Worm (Caenorhabditis elegans): Measurements from ENCODE around the gene srh-264.

Gene srh-264

ce11 chrV:15394906-15395305 lies 19.0 kb upstream of the srh-264 start, which contains the start of gene T06E6.1:
Gene T06E6.1, minus strand, starts transcription at chrV:15394961.
- TF ChIP-seq cnd-1 (tag; optimal IDR thresholded peaks at IDR 0.05) (no peak), ceh-43 (GFP tag; optimal IDR thresholded peaks at IDR 0.05) (no peak), M03D4.4 (tag; optimal IDR thresholded peaks at IDR 0.05) (no peak), ham-2 (GFP tag; optimal IDR thresholded peaks at IDR 0.05) (no peak)

ce11 chrV:15395347-15395746 lies 18.6 kb upstream of the srh-264 start, which contains the start of gene cyb-3:
Gene cyb-3, plus strand, starts transcription at chrV:15395696.
- TF ChIP-seq drap-1 (GFP tag; optimal IDR thresholded peaks at IDR 0.05) (no peak), lsy-2 (tag; optimal IDR thresholded peaks at IDR 0.05) (peak; percentile 57)

DNA sequence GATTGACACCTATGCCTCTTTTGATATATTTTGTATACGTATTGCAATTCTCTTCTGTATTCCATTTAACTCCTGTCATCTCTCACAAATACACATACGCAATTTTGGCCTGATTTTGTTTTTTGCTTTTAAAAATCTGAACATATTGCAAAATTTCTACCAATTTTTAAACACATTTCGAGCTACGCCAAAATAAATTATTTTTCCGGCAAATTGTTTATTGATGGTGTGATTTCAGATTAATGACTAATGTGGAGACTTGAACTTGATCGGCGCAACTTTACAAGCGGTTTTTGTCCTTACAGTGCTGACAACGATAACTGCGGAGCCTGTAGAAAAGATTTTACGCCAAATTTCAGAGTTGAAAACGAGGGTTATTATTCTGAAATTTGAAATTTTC lies 16.8 kb upstream of the srh-264 start:
- TF ChIP-seq unc-62 (GFP tag; optimal IDR thresholded peaks at IDR 0.05) = no peak
- no peak for TF ChIP-seq ceh-83 (GFP tag; optimal IDR thresholded peaks at IDR 0.05)
- TF ChIP-seq unc-120 (tag; optimal IDR thresholded peaks at IDR 0.05; ENCODE audit: poor library complexity, severe bottlenecking) = no peak
- no peak for TF ChIP-seq elt-1 (tag; optimal IDR thresholded peaks at IDR 0.05; ENCODE audit: borderline replicate concordance, insufficient read depth)
- no peak for TF ChIP-seq ztf-11 (tag; optimal IDR thresholded peaks at IDR 0.05)
- TF ChIP-seq flh-1 (GFP tag; optimal IDR thresholded peaks at IDR 0.05) = no peak
- TF ChIP-seq nhr-28 (tag; optimal IDR thresholded peaks at IDR 0.05) = no peak
- no peak for TF ChIP-seq blmp-1 (tag; optimal IDR thresholded peaks at IDR 0.05)
- no peak for TF ChIP-seq mab-5 (tag; optimal IDR thresholded peaks at IDR 0.05)
- TF ChIP-seq lin-32 (GFP tag; optimal IDR thresholded peaks at IDR 0.05) = no peak

DNA sequence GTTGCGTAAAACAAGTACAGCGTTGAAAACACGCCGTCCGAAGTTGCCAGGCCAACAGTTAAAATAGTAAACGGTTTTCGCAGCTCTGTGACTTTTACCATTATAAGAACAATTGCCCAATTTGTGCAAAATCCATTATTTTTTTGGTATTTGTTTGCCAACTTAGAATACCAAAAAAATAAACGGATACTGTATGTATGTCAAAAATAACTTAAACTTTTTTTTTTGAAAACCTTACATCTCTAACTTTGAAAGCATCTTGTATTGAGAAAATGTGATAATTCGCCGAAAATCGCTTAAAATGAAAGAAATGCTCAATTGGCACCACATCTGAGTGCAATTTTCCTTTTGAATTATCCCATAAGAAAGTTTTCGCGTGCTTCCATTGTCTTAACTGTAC lies 15.2 kb upstream of the srh-264 start, which contains the start of gene fbxa-199:
TSS of gene fbxa-199 (minus strand) at position 101 of the 400 bp plus-strand sequence.
- TF ChIP-seq M03D4.4 (tag; optimal IDR thresholded peaks at IDR 0.05) = no peak
- no peak for TF ChIP-seq mab-5 (tag; optimal IDR thresholded peaks at IDR 0.05)
- TF ChIP-seq mls-2 (tag; optimal IDR thresholded peaks at IDR 0.05) = no peak
- no peak for TF ChIP-seq sem-2 (GFP tag; optimal IDR thresholded peaks at IDR 0.05)
- no peak for TF ChIP-seq nhr-76 (tag; optimal IDR thresholded peaks at IDR 0.05)

- no peak for TF ChIP-seq nhr-76 (tag; optimal IDR thresholded peaks at IDR 0.05)
- TF ChIP-seq tbx-8 (GFP tag; optimal IDR thresholded peaks at IDR 0.05) = no peak
- TF ChIP-seq ces-1 (GFP tag; optimal IDR thresholded peaks at IDR 0.05) = no peak
These were observed 14.1 kb upstream of the srh-264 start, which contains the start of the genes T06E6.15 and sri-7 for ce11 chrV:15399691-15400377. Gene T06E6.15, minus strand, starts transcription at chrV:15399791. Gene sri-7, plus strand, starts transcription at chrV:15400327.

DNA sequence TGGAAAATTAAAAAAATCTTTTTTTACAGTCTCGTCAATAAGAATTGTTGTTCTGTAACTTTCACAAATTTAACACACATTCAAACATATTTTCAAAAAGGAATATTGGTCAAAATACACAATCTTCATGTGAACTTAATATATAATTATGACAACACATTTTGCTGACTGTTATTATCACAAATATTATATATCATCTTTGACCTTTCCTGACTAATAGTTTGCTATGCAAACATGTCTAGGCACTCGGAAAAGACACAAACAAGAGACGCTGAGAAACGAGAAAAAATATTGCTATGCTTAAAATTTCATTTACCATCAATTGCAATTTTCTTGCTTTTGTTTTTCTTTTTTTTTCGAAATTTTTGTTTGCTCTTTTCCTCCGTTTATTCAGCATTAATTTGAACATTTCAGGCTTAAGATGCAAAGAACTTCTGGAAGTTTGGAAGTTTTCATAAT lies 12.1 kb upstream of the srh-264 start, which contains the start of gene fbxa-135:
TSS of gene fbxa-135 (plus strand) at position 409 of the 459 bp plus-strand sequence.
- TF ChIP-seq tbx-8 (GFP tag; optimal IDR thresholded peaks at IDR 0.05) (no peak), sem-2 (GFP tag; optimal IDR thresholded peaks at IDR 0.05) (no peak), ham-2 (GFP tag; optimal IDR thresholded peaks at IDR 0.05) (no peak), hlh-1 (tag; optimal IDR thresholded peaks at IDR 0.05) (no peak), nhr-76 (tag; optimal IDR thresholded peaks at IDR 0.05) (no peak), unc-120 (tag; optimal IDR thresholded peaks at IDR 0.05; ENCODE audit: poor library complexity, severe bottlenecking) (no peak), pha-4 (tag; optimal IDR thresholded peaks at IDR 0.05) (no peak), bed-3 (GFP tag; optimal IDR thresholded peaks at IDR 0.05) (no peak), M03D4.4 (tag; optimal IDR thresholded peaks at IDR 0.05) (no peak), mls-2 (tag; optimal IDR thresholded peaks at IDR 0.05) (no peak), elt-3 (tag; optimal IDR thresholded peaks at IDR 0.05) (no peak), nhr-12 (tag; optimal IDR thresholded peaks at IDR 0.05) (no peak), ces-1 (GFP tag; optimal IDR thresholded peaks at IDR 0.05) (no peak), unc-62 (GFP tag; optimal IDR thresholded peaks at IDR 0.05) (no peak), mab-5 (tag; optimal IDR thresholded peaks at IDR 0.05) (no peak), ceh-83 (GFP tag; optimal IDR thresholded peaks at IDR 0.05) (no peak), lin-13 (tag; optimal IDR thresholded peaks at IDR 0.05) (no peak)
